Fruit fly (Drosophila melanogaster) whole organism, wandering third instar larva: ENCODE results near the gene CG1227.
A peak's percentile ranks its signal among the peaks of the same experiment; 100 is the strongest.

Experiments used
- Abd-B ChIP-seq: fragments of >200 bp; optimal IDR thresholded peaks from 2 replicates; lab custom pipeline; 2017; ENCODE audit warnings: missing biosample characterization, missing genetic modification characterization
- CG32264 ChIP-seq: fragments of 200-800 bp; sonication (Bioruptor generic); optimal IDR thresholded peaks from 2 replicates; lab custom pipeline; 2016; ENCODE audit warnings: missing biosample characterization, missing genetic modification characterization
- CG9705 ChIP-seq: fragments of 200-800 bp; sonication (Bioruptor generic); optimal IDR thresholded peaks from 2 replicates; lab custom pipeline; 2018; ENCODE audit warnings: missing biosample characterization, mild to moderate bottlenecking, missing genetic modification characterization
- CrebA ChIP-seq: fragments of 200-800 bp; sonication (Bioruptor generic); optimal IDR thresholded peaks from 2 replicates; lab custom pipeline; 2016; ENCODE audit warnings: missing biosample characterization, mild to moderate bottlenecking, missing genetic modification characterization, borderline replicate concordance
- Dfd ChIP-seq: fragments of >200 bp; optimal IDR thresholded peaks from 2 replicates; lab custom pipeline; 2017; ENCODE audit warnings: missing biosample characterization, missing genetic modification characterization
- Dif ChIP-seq: fragments of 200-275, 200-300 bp; sonication (Bioruptor generic); optimal IDR thresholded peaks from 2 replicates; lab custom pipeline; 2018; ENCODE audit warnings: missing biosample characterization, missing genetic modification characterization; ENCODE audit not compliant: partially characterized antibody
- GATAd ChIP-seq: sonication (Bioruptor generic); optimal IDR thresholded peaks from 2 replicates; lab custom pipeline; 2016; ENCODE audit warnings: missing biosample characterization, missing genetic modification characterization
- HLH106 ChIP-seq: fragments of 200-800 bp; optimal IDR thresholded peaks from 3 replicates; lab custom pipeline; 2019; ENCODE audit warnings: missing biosample characterization, mild to moderate bottlenecking, missing genetic modification characterization, moderate library complexity
- Hnf4 ChIP-seq: fragments of 200-800 bp; sonication (Bioruptor generic); optimal IDR thresholded peaks from 2 replicates; lab custom pipeline; 2016; ENCODE audit warnings: missing biosample characterization, mild to moderate bottlenecking, missing genetic modification characterization
- Hr78 ChIP-seq: fragments of >200 bp; optimal IDR thresholded peaks from 2 replicates; lab custom pipeline; 2017; ENCODE audit warnings: missing biosample characterization, missing genetic modification characterization
- Hr83 ChIP-seq: fragments of 200-300 bp; sonication (Bioruptor generic); optimal IDR thresholded peaks from 2 replicates; lab custom pipeline; 2016; ENCODE audit warnings: missing biosample characterization, mild to moderate bottlenecking, missing genetic modification characterization, moderate library complexity; ENCODE audit not compliant: poor library complexity, severe bottlenecking
- Jra ChIP-seq: sonication (Bioruptor generic); optimal IDR thresholded peaks from 2 replicates; lab custom pipeline; 2016; ENCODE audit warnings: missing biosample characterization, missing genetic modification characterization
- Mio ChIP-seq: sonication (Bioruptor generic); optimal IDR thresholded peaks from 2 replicates; lab custom pipeline; 2016; ENCODE audit warnings: missing biosample characterization, missing genetic modification characterization
- Myc ChIP-seq: fragments of >200 bp; optimal IDR thresholded peaks from 2 replicates; lab custom pipeline; 2017
- N ChIP-seq: fragments of >200 bp; optimal IDR thresholded peaks from 2 replicates; lab custom pipeline; 2018; ENCODE audit warnings: missing biosample characterization, missing external identifiers, missing genetic modification characterization
- OdsH ChIP-seq: fragments of 200-800 bp; sonication (Bioruptor generic); optimal IDR thresholded peaks from 2 replicates; lab custom pipeline; 2016; ENCODE audit warnings: missing biosample characterization, mild to moderate bottlenecking, missing genetic modification characterization
- Rel ChIP-seq, 2 experiments: fragments of 200-800 bp; sonication (Bioruptor generic) in 1 of 2; optimal IDR thresholded peaks; 2 replicates in 1 of 2; 3 replicates in 1 of 2; lab custom pipeline; 2016 to 2019; ENCODE audit warnings: mild to moderate bottlenecking in 2 of 2, missing biosample characterization in 2 of 2, missing genetic modification characterization in 2 of 2, moderate library complexity in 1 of 2
- Sp1 ChIP-seq: fragments of 200-800 bp; sonication (Bioruptor generic); optimal IDR thresholded peaks from 3 replicates; lab custom pipeline; 2019; ENCODE audit warnings: missing biosample characterization, mild to moderate bottlenecking, missing genetic modification characterization, moderate library complexity
- Vsx2 ChIP-seq: fragments of 200-300, 225-300 bp; sonication (Bioruptor generic); optimal IDR thresholded peaks from 2 replicates; lab custom pipeline; 2018; ENCODE audit warnings: missing biosample characterization, missing genetic modification characterization; ENCODE audit not compliant: partially characterized antibody
- br ChIP-seq: fragments of 200-800 bp; sonication (Bioruptor generic); optimal IDR thresholded peaks from 2 replicates; lab custom pipeline; 2016; ENCODE audit warnings: missing biosample characterization, missing genetic modification characterization
- brk ChIP-seq: fragments of 200-800 bp; sonication (Bioruptor generic); optimal IDR thresholded peaks from 2 replicates; lab custom pipeline; 2016; ENCODE audit warnings: missing biosample characterization, mild to moderate bottlenecking, missing genetic modification characterization
- dl ChIP-seq, 2 experiments: fragments of 175-275, 200-275 bp in 1 of 2; fragments of 200-275 bp in 1 of 2; sonication (Bioruptor generic); optimal IDR thresholded peaks; lab custom pipeline; 2018; ENCODE audit warnings: mild to moderate bottlenecking in 2 of 2, missing biosample characterization in 2 of 2, missing genetic modification characterization in 2 of 2, moderate library complexity in 2 of 2; ENCODE audit not compliant: partially characterized antibody in 2 of 2, insufficient read depth in 1 of 2
- dmrt93B ChIP-seq: fragments of 200-800 bp; sonication (Bioruptor generic); optimal IDR thresholded peaks from 2 replicates; lab custom pipeline; 2018; ENCODE audit warnings: missing biosample characterization, mild to moderate bottlenecking, missing genetic modification characterization
- dsf ChIP-seq: sonication (Bioruptor generic); optimal IDR thresholded peaks from 2 replicates; lab custom pipeline; 2016; ENCODE audit warnings: missing biosample characterization, missing genetic modification characterization, borderline replicate concordance
- ey ChIP-seq: fragments of 200-800 bp; sonication (Bioruptor generic); optimal IDR thresholded peaks from 2 replicates; lab custom pipeline; 2016; ENCODE audit warnings: missing biosample characterization, missing genetic modification characterization
- foxo ChIP-seq, 2 experiments: fragments of 200-800 bp; sonication (Bioruptor generic); optimal IDR thresholded peaks; 2 replicates in 1 of 2; 3 replicates in 1 of 2; lab custom pipeline; 2016 to 2017; ENCODE audit warnings: missing biosample characterization in 2 of 2, missing genetic modification characterization in 2 of 2
- fru ChIP-seq: fragments of 200-800 bp; sonication (Bioruptor generic); optimal IDR thresholded peaks from 3 replicates; lab custom pipeline; 2016; ENCODE audit warnings: missing biosample characterization, mild to moderate bottlenecking, missing genetic modification characterization
- h ChIP-seq: fragments of 200-800 bp; sonication (Bioruptor generic); optimal IDR thresholded peaks from 3 replicates; lab custom pipeline; 2016; ENCODE audit warnings: missing biosample characterization, mild to moderate bottlenecking, missing genetic modification characterization
- jim ChIP-seq: fragments of 175-275, 200-325 bp; sonication (Bioruptor generic); optimal IDR thresholded peaks from 2 replicates; lab custom pipeline; 2016; ENCODE audit warnings: missing biosample characterization, mild to moderate bottlenecking, missing genetic modification characterization
- lola ChIP-seq: fragments of >200 bp; optimal IDR thresholded peaks from 2 replicates; lab custom pipeline; 2017; ENCODE audit warnings: missing biosample characterization, missing genetic modification characterization
- pan ChIP-seq: fragments of >200 bp; optimal IDR thresholded peaks from 2 replicates; lab custom pipeline; 2017
- psq ChIP-seq: fragments of 200-800 bp; sonication (Bioruptor generic); optimal IDR thresholded peaks from 3 replicates; lab custom pipeline; 2017; ENCODE audit warnings: missing biosample characterization, mild to moderate bottlenecking, missing genetic modification characterization, moderate library complexity
- rgr ChIP-seq: fragments of 200-800 bp; sonication (Bioruptor generic); optimal IDR thresholded peaks from 3 replicates; lab custom pipeline; 2016; ENCODE audit warnings: missing biosample characterization, mild to moderate bottlenecking, missing genetic modification characterization
- sage ChIP-seq: fragments of 200-800 bp; sonication (Bioruptor generic); optimal IDR thresholded peaks from 2 replicates; lab custom pipeline; 2016; ENCODE audit warnings: missing biosample characterization, mild to moderate bottlenecking, missing genetic modification characterization
- sv ChIP-seq: fragments of 200-800 bp; sonication (Bioruptor generic); optimal IDR thresholded peaks from 3 replicates; lab custom pipeline; 2016; ENCODE audit warnings: missing biosample characterization, missing genetic modification characterization
- tai ChIP-seq: sonication (Bioruptor generic); optimal IDR thresholded peaks from 2 replicates; lab custom pipeline; 2016; ENCODE audit warnings: missing biosample characterization, missing genetic modification characterization
- usp ChIP-seq: fragments of >200 bp; optimal IDR thresholded peaks from 2 replicates; lab custom pipeline; 2017; ENCODE audit warnings: missing biosample characterization, missing genetic modification characterization
- woc ChIP-seq: sonication (Bioruptor generic); optimal IDR thresholded peaks from 2 replicates; lab custom pipeline; 2016; ENCODE audit warnings: missing biosample characterization, mild to moderate bottlenecking, missing genetic modification characterization

CG1227 gene

dm6 chr3R:7249460-7249859 lies at the start of gene CG1227, which contains the start of gene Dtwd2:
Gene CG1227, minus strand, starts transcription at chr3R:7249738.
Gene Dtwd2, plus strand, starts transcription at chr3R:7249795.
- TF ChIP-seq Vsx2 (GFP tag; lab: Kevin White, UChicago) (no peak), CG9705 (GFP tag; lab: Kevin White, UChicago) (peak; percentile 96), dsf (GFP tag; lab: Kevin White, UChicago) (peak; percentile 70), Jra (GFP tag; lab: Kevin White, UChicago) (peak; percentile 67), psq (GFP tag; lab: Kevin White, UChicago) (peak; percentile 81), jim (GFP tag; lab: Kevin White, UChicago) (no peak), pan (lab: Kevin White, UChicago) (no peak), tai (GFP tag; lab: Kevin White, UChicago) (no peak), sv (GFP tag; lab: Kevin White, UChicago) (peak; percentile 73), N (GFP tag; lab: Kevin White, UChicago) (no peak), h (GFP tag; lab: Kevin White, UChicago) (peak; percentile 93), GATAd (GFP tag; lab: Kevin White, UChicago) (peak; percentile 53), OdsH (GFP tag; lab: Kevin White, UChicago) (peak; percentile 95), brk (GFP tag; lab: Kevin White, UChicago) (peak; percentile 95), Sp1 (peak; percentile 98), dl (GFP tag; optimal IDR thresholded peaks at IDR 0.05; lab: Kevin White, UChicago; ENCODE audit: insufficient read depth in 1 of 2, partially characterized antibody in 2 of 2) (no peak), Rel (GFP tag; optimal IDR thresholded peaks at IDR 0.05; lab: Kevin White, UChicago) (peak; percentile 50), Rel (tag; optimal IDR thresholded peaks at IDR 0.05; lab: Kevin White, UChicago) (peak; percentile 90), woc (GFP tag; lab: Kevin White, UChicago) (peak; percentile 82), Dfd (GFP tag; lab: Kevin White, UChicago) (no peak), HLH106 (tag; lab: Kevin White, UChicago) (peak; percentile 98), Mio (GFP tag; lab: Kevin White, UChicago) (no peak), Myc (no peak), Hnf4 (GFP tag; lab: Kevin White, UChicago) (peak; percentile 88), lola (GFP tag; lab: Kevin White, UChicago) (no peak), rgr (GFP tag; lab: Kevin White, UChicago) (peak; percentile 97), Abd-B (GFP tag; lab: Kevin White, UChicago) (no peak), br (GFP tag; lab: Kevin White, UChicago) (peak; percentile 84), foxo (GFP tag; optimal IDR thresholded peaks at IDR 0.05; lab: Kevin White, UChicago) (peak; percentile 7 to 93), CrebA (GFP tag; lab: Kevin White, UChicago) (peak; percentile 57), usp (GFP tag; lab: Kevin White, UChicago) (no peak), fru (peak; percentile 88), dmrt93B (GFP tag; lab: Kevin White, UChicago) (peak; percentile 88), Hr78 (no peak), Dif (no peak), sage (GFP tag; lab: Kevin White, UChicago) (peak; percentile 79), ey (GFP tag; lab: Kevin White, UChicago) (peak; percentile 83), Hr83 (GFP tag; lab: Kevin White, UChicago) (peak; percentile 9), CG32264 (GFP tag; lab: Kevin White, UChicago) (peak; percentile 70)

DNA sequence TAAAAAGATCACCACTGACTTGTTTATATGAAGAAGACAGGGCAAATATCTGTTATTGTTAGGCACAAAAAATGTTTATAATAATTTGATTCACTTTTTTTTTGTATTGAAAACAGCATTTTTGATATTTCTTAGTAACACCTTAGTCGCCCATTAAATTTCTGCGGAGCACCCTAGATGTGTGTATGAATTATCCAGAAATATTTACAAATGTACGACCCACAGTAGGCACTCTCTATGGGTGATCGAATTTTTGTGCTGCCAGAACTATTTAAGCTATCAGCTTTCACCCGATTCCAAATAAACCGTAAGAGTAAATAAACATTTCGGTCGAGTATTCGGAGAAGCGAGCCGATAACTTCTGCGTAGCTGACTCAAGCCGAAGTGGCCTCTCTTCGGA lies 36.1 kb upstream of the CG1227 start, which contains the start of gene RacGAP84C:
Gene RacGAP84C (plus strand): TSS at position 301 of the 400 bp plus-strand sequence.
- no peak for TF ChIP-seq br (GFP tag; lab: Kevin White, UChicago)
- no peak for TF ChIP-seq CG32264 (GFP tag; lab: Kevin White, UChicago)
- no peak for TF ChIP-seq lola (GFP tag; lab: Kevin White, UChicago)
- TF ChIP-seq sage (GFP tag; lab: Kevin White, UChicago) = no peak
- no peak for TF ChIP-seq Dif
- no peak for TF ChIP-seq fru
- no peak for TF ChIP-seq dsf (GFP tag; lab: Kevin White, UChicago)
- no peak for TF ChIP-seq Vsx2 (GFP tag; lab: Kevin White, UChicago)
- TF ChIP-seq usp (GFP tag; lab: Kevin White, UChicago) = no peak
- no peak for TF ChIP-seq psq (GFP tag; lab: Kevin White, UChicago)
- TF ChIP-seq, all 38 proteins: peak for 0
